Worm (Caenorhabditis elegans): ENCODE data around the gene wdr-54.

DNA sequence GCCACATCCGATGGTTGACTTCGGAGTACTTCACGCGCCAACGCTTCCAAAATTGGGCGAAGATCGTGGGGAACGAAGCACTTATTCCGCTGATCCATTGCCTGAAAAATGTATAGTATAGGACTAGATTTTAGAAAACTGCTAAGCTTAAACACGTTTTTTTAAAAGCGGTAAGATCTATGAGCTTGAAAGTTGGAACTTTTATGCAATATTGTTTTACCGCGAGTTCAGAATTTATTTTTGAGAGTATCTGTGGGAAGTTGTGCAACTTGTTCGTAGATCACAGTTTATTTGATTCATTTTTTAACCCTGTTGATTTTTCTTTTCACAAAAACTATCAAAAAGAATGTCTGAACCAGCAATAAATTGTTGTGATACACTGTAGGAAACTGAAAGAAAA is 12.7 kb downstream of the wdr-54 start, which contains the start of gene F39H12.3:
- TF ChIP-seq cog-1 (tag; optimal IDR thresholded peaks at IDR 0.05): no peak
- TF ChIP-seq med-1 (GFP tag; optimal IDR thresholded peaks at IDR 0.05; ENCODE audit: insufficient read depth): no peak
- no peak for TF ChIP-seq tab-1 (GFP tag; IDR thresholded peaks at IDR 0.05)
- TF ChIP-seq flt-1 (GFP tag; IDR thresholded peaks at IDR 0.05): no peak
- TF ChIP-seq ztf-23 (GFP tag; IDR thresholded peaks at IDR 0.05): no peak
